Worm (Caenorhabditis elegans) whole organism, L3 larva: Measurements from ENCODE around the gene ZK228.13.

Source experiments
- ceh-9 ChIP-seq: sonication (generic microtip); optimal IDR thresholded peaks from 2 replicates; lab custom pipeline; 2018; ENCODE audit warnings: missing biosample characterization, missing genetic modification characterization
- lin-15B ChIP-seq: fragments of 150-350 bp; optimal IDR thresholded peaks from 2 replicates; lab custom pipeline; 2014; ENCODE audit warnings: missing biosample characterization, missing genetic modification characterization
- nhr-23 ChIP-seq: fragments of 150-350 bp; optimal IDR thresholded peaks from 2 replicates; lab custom pipeline; 2014; ENCODE audit warnings: missing biosample characterization, missing genetic modification reagents, missing genetic modification characterization
- pha-4 ChIP-seq: fragments of 150-350 bp; optimal IDR thresholded peaks from 2 replicates; lab custom pipeline; 2014; ENCODE audit warnings: missing biosample characterization, missing genetic modification reagents, missing genetic modification characterization
- unc-62 ChIP-seq: fragments of 150-350 bp; sonication (generic microtip); optimal IDR thresholded peaks from 4 replicates; lab custom pipeline; 2014; ENCODE audit warnings: missing biosample characterization, missing genetic modification reagents, missing genetic modification characterization

DNA sequence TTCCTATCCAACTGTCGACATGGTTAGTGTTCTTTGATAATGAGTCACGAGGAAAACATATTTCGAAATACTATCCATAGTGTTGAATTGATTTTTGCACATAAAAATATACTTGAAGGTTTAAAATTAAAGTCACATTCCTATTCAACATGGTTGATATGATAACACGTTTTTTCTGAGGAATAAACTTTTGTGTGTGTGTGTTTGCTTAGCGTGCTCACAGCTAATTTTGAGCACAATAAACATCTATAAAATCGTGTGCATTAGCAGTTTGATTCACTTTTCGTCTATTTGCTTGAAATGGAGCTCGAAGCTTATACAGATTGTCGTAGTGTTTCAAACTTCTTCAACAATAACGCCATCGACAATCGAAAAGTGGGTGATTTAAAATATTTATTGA, 11.4 kb downstream of the ZK228.13 start, which contains the start of gene ZK228.10:
- TF ChIP-seq lin-15B (tag; lab: Kevin White, UChicago) (no peak), nhr-23 (tag; lab: Kevin White, UChicago) (no peak), pha-4 (no peak), unc-62 (GFP tag; lab: Kevin White, UChicago) (no peak), ceh-9 (no peak)
